Fruit fly (Drosophila melanogaster): ENCODE data around the gene CG1951.

CG1951 gene

DNA sequence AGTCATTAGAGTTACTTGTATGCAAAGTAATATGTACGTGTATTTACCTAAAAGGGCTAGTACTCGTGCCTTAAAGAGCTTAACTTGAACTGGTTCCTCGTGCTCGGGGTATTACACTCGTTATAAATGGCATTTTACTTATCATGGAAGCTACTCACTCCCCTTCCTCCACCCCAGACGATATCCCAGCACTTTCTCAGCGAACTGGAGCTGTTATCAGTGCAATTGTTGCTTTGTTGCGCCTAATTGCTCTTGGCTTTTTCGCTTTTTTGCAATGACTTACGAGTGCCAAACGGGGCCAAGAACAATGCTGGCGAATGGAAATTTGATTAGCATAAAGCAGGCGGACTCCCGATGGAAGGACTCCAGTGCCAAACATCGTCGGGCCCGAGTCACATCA is 40.1 kb downstream of the CG1951 start:
- TF ChIP-seq Snoo (tag; optimal IDR thresholded peaks at IDR 0.05) (no peak), D1 (tag; optimal IDR thresholded peaks at IDR 0.05) (no peak), CG13204 (GFP tag; optimal IDR thresholded peaks at IDR 0.05) (no peak), CG4496 (GFP tag; IDR thresholded peaks at IDR 0.05) (no peak)

DNA sequence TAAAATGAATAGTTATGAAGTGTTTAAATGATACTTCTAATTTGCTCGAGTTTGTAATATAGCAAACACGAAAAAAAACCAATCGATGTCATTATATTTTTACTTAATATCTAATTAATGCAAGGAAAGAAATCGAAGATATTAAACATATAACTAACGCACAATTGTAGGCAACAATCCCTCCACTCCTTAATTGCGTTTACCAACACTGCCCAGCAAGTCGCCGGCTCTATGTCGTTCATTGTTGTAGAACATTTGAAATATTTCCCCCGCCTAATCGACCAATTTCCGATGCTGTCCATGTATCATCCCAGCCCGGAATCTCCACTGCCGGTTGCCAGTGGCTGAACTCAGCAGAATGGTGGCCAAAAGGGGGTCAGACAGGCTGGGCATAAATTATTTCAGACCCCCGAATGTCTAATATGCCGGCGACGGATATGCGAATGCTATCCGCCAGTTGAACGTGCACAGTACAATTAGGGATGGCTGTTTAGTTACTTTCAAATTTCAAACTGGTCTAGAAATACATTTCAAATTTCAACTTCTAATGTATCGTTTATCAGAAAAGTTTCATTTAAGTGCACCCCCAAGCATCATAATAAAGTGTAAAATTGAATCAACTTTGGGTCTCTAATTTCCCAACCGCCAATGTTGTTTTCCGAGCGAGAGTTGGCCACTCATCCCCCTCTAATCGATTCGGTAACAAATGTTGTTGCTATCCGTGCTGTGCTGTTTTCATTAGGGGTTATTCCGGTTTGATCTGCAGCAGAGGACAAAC is 41.6 kb downstream of the CG1951 start:
- TF ChIP-seq rn (GFP tag; IDR thresholded peaks at IDR 0.05) = no peak
- TF ChIP-seq EcR (GFP tag; optimal IDR thresholded peaks at IDR 0.05) = no peak
- peak; percentile 54; the same call in 1 of the 2 replicates for TF ChIP-seq CG32121 (GFP tag; IDR thresholded peaks at IDR 0.05)
- peak; percentile 60; the same call in 2 of the 3 replicates for TF ChIP-seq CG4496 (GFP tag; IDR thresholded peaks at IDR 0.05)
- TF ChIP-seq CG34367 (tag; optimal IDR thresholded peaks at IDR 0.05) = no peak
- peak; percentile 39; the same call in 1 of the 2 replicates for TF ChIP-seq Ets98B (GFP tag; IDR thresholded peaks at IDR 0.05)
- peak; percentile 9 for TF ChIP-seq CG14655 (GFP tag; optimal IDR thresholded peaks at IDR 0.05)
- peak; percentile 13 for TF ChIP-seq CG8301 (tag; optimal IDR thresholded peaks at IDR 0.05)
- TF ChIP-seq CG12605 (GFP tag; IDR thresholded peaks at IDR 0.05) = 0 out of 2 replicates have a peak, but pooled peaks have one; percentile 19
- peak; percentile 19 for TF ChIP-seq CG15710 (tag; optimal IDR thresholded peaks at IDR 0.05)

DNA sequence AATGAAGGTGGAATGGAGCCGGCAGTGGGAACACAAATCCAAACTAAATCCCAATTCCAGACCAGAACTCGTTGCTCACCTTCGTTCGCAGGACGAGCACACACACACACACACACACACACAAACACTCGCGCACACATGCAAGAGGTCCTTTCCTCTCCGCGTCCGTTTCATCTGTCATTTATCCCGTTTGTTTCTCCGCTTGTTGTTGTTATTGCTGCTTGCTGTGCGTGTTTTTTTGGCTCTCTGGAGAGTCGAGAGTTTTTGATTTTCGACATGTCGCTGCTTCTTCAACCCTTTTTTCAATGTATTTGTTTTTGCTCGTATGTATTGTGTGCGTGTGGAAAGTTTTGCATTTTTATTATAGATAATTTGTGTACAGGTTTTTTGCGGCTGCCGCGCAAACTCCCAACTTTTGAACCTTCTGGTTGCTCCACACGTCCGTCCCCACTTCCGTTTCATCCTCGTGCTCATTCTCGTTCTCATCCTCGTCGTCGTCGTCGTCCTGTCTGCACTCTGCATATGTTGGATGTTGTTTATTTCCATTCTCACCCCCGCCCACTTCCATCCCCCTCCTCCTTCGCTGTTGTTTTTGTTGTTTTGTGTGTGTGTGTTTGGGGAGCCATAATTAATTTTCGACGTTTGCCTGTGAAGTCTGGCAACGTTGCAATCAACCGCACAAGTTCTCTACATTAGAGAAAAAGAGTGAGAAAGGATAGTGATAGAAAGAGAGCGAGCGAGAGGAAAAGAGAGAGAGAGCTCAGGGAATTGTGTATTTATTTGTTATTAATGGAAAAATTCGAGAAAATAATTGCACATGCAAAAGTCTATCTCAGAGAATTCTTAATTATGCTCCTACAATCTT is 42.4 kb downstream of the CG1951 start:
- no peak for TF ChIP-seq Pif1A (GFP tag; optimal IDR thresholded peaks at IDR 0.05)
- TF ChIP-seq CG4496 (GFP tag; IDR thresholded peaks at IDR 0.05) = no peak
- no peak for TF ChIP-seq rn (GFP tag; IDR thresholded peaks at IDR 0.05)
- TF ChIP-seq Ets98B (GFP tag; IDR thresholded peaks at IDR 0.05) = no peak
- TF ChIP-seq gl (tag; optimal IDR thresholded peaks at IDR 0.05) = no peak
- no peak for TF ChIP-seq CG32121 (GFP tag; IDR thresholded peaks at IDR 0.05)
- no peak for TF ChIP-seq CG9948 (tag; optimal IDR thresholded peaks at IDR 0.05)
- TF ChIP-seq D1 (tag; optimal IDR thresholded peaks at IDR 0.05) = no peak
- no peak for TF ChIP-seq CG13204 (GFP tag; optimal IDR thresholded peaks at IDR 0.05)
- no peak for TF ChIP-seq CG8301 (tag; optimal IDR thresholded peaks at IDR 0.05)
- TF ChIP-seq CG12605 (GFP tag; IDR thresholded peaks at IDR 0.05) = no peak
- no peak for TF ChIP-seq CG34367 (tag; optimal IDR thresholded peaks at IDR 0.05)
- no peak for TF ChIP-seq CG8159 (tag; optimal IDR thresholded peaks at IDR 0.05)
- TF ChIP-seq CG10348 (GFP tag; IDR thresholded peaks at IDR 0.05) = no peak
- no peak for TF ChIP-seq EcR (GFP tag; optimal IDR thresholded peaks at IDR 0.05)
- no peak for TF ChIP-seq Pif1B (GFP tag; optimal IDR thresholded peaks at IDR 0.05)
- no peak for TF ChIP-seq Snoo (tag; optimal IDR thresholded peaks at IDR 0.05)

DNA sequence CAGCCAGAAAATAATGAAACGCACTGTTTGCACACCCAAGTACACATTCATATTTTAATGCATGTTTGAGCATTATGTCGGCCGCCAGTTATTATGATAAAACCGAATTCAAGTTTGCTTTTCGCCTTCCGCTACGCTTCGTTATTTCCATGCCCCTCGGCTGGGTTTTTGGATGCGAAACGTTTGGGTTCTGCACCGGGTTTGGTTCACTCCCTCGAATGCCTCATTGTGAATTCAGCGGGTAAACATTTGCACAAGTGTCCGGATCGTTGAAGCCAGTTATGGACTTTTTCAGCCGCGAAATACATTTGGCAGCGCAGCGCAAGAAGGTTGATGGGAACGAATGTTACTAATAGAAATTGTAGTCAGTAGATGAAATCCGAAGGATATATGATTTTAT is 44.1 kb downstream of the CG1951 start:
- no peak for TF ChIP-seq CG12605 (GFP tag; IDR thresholded peaks at IDR 0.05)
- TF ChIP-seq rn (GFP tag; IDR thresholded peaks at IDR 0.05) = no peak
- no peak for TF ChIP-seq Ets98B (GFP tag; IDR thresholded peaks at IDR 0.05)
- TF ChIP-seq CG17806 (tag; optimal IDR thresholded peaks at IDR 0.05) = no peak
- TF ChIP-seq CG8301 (tag; optimal IDR thresholded peaks at IDR 0.05) = no peak
- no peak for TF ChIP-seq D1 (tag; optimal IDR thresholded peaks at IDR 0.05)
- TF ChIP-seq EcR (GFP tag; optimal IDR thresholded peaks at IDR 0.05) = no peak
- TF ChIP-seq CG15710 (tag; optimal IDR thresholded peaks at IDR 0.05) = no peak
- no peak for TF ChIP-seq CG8159 (tag; optimal IDR thresholded peaks at IDR 0.05)
- no peak for TF ChIP-seq CG9948 (tag; optimal IDR thresholded peaks at IDR 0.05)
- TF ChIP-seq CG10348 (GFP tag; IDR thresholded peaks at IDR 0.05) = no peak
- TF ChIP-seq CG14655 (GFP tag; optimal IDR thresholded peaks at IDR 0.05) = no peak

DNA sequence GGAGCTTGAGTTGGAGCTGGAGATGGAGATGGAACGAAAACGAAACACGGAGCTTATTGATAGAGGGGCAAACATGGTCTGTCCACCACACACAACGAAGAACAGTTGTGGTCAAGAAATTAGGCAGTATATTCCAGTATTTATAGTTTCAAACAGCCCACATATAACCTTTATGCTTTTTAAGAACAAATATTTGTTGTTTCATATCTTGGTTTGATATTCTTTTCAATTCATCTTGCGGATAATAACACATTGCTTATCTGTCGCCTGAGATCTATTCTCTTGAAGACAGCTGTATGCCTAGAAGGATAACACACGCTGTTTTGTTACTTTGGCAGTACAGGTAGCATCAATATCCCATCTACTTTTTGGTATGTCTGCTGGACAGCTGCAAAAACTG is 45.8 kb downstream of the CG1951 start:
- TF ChIP-seq Ets98B (GFP tag; IDR thresholded peaks at IDR 0.05) (peak; percentile 25; the same call in 1 of the 2 replicates), CG34367 (tag; optimal IDR thresholded peaks at IDR 0.05) (peak; percentile 51), CG4496 (GFP tag; IDR thresholded peaks at IDR 0.05) (peak; percentile 12; the same call in 1 of the 3 replicates), CG15710 (tag; optimal IDR thresholded peaks at IDR 0.05) (peak; percentile 10), CG17806 (tag; optimal IDR thresholded peaks at IDR 0.05) (peak; percentile 55), fd96Ca (GFP tag; IDR thresholded peaks at IDR 0.05) (0 out of 3 replicates have a peak, but pooled peaks have one; percentile 30), CG13204 (GFP tag; optimal IDR thresholded peaks at IDR 0.05) (no peak), CG8159 (tag; optimal IDR thresholded peaks at IDR 0.05) (peak; percentile 44), CG9948 (tag; optimal IDR thresholded peaks at IDR 0.05) (peak; percentile 70), Pif1B (GFP tag; optimal IDR thresholded peaks at IDR 0.05) (no peak), gl (tag; optimal IDR thresholded peaks at IDR 0.05) (peak; percentile 13), CG32121 (GFP tag; IDR thresholded peaks at IDR 0.05) (no peak), CG10348 (GFP tag; IDR thresholded peaks at IDR 0.05) (no peak), CG8301 (tag; optimal IDR thresholded peaks at IDR 0.05) (peak; percentile 70), Pif1A (GFP tag; optimal IDR thresholded peaks at IDR 0.05) (no peak), CG14655 (GFP tag; optimal IDR thresholded peaks at IDR 0.05) (peak; percentile 72), D1 (tag; optimal IDR thresholded peaks at IDR 0.05) (no peak), rn (GFP tag; IDR thresholded peaks at IDR 0.05) (no peak), Snoo (tag; optimal IDR thresholded peaks at IDR 0.05) (no peak), CG12605 (GFP tag; IDR thresholded peaks at IDR 0.05) (no peak; the same call in 1 of the 2 replicates), EcR (GFP tag; optimal IDR thresholded peaks at IDR 0.05) (no peak)

All from whole organism, pupa.